Fruit fly (Drosophila melanogaster) Kc167 (cell line): ENCODE measurements around the gene Uros2.

ENCODE experiments used
- Myc ChIP-seq: fragments of >200 bp; optimal IDR thresholded peaks from 2 replicates; lab custom pipeline; 2017; ENCODE audit warnings: missing external identifiers
- Sin3A ChIP-seq: fragments of >200 bp; optimal IDR thresholded peaks from 2 replicates; lab custom pipeline; 2018; ENCODE audit warnings: missing external identifiers
- h ChIP-seq: fragments of >200 bp; optimal IDR thresholded peaks from 3 replicates; lab custom pipeline; 2018; ENCODE audit warnings: missing external identifiers
- insv ChIP-seq: fragments of >200 bp; optimal IDR thresholded peaks from 3 replicates; lab custom pipeline; 2018; ENCODE audit warnings: missing external identifiers
- psq ChIP-seq: fragments of >200 bp; optimal IDR thresholded peaks from 2 replicates; lab custom pipeline; 2017; ENCODE audit warnings: missing external identifiers
- ttk ChIP-seq: sonication (Bioruptor generic); optimal IDR thresholded peaks from 2 replicates; lab custom pipeline; 2017; ENCODE audit warnings: missing external identifiers

DNA sequence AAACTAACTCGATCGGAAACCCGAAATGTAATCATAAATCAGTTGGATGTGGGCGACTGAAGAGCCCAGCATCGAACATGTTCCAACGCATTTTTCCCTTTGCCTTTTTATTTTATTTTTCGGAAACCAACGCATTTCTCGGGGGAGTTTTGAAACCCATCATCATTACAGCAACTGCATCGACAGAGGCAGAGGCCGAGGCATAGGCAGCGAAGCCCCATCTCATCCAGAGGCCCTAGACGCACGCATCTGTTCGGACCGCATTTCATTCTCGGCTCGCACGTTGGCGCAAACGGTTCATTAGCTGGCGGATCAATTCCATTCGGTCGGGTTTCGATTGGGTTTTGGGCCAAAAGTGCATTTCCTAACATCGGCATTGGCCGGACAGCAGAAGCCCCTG lies 37.2 kb downstream of the Uros2 start, which contains the start of gene CG4576:
- TF ChIP-seq ttk (lab: Kevin White, UChicago), result no peak
- no peak for TF ChIP-seq psq (lab: Kevin White, UChicago)
- no peak for TF ChIP-seq h
- no peak for TF ChIP-seq insv (lab: Kevin White, UChicago)
- TF ChIP-seq Sin3A (lab: Kevin White, UChicago), result no peak
- no peak for TF ChIP-seq Myc
